Fruit fly (Drosophila melanogaster): ENCODE data around the gene Amun.

DNA sequence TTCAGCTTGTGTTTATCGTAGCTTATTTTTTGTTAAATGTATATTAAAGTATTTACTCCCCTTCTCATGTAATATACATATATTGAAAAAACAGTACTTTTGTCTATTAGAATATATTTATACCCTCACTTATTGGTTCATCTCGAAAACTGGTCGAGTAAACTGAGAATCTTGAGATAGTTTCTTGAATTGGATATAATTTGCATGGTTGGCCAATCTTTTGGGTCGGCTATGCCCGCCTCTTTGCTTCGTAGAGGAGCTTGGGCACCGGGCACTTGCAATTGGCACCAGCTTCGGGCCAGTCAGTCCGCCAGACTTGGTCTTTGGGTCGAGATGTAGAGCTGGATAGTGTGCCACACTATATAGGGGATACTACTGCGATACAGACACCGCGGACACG is 35.0 kb downstream of the Amun start:
- TF ChIP-seq Myc (optimal IDR thresholded peaks at IDR 0.05) (no peak), psq (optimal IDR thresholded peaks at IDR 0.05) (no peak), insv (optimal IDR thresholded peaks at IDR 0.05) (no peak)
